Worm (Caenorhabditis elegans): ENCODE results near the gene daz-1.

Gene daz-1

ce11 chrII:5478318-5478717, 22.2 kb downstream of the daz-1 start, which contains the start of gene F56D1.1:
Gene F56D1.1, plus strand, starts transcription at chrII:5478618.
- TF ChIP-seq pax-1 (tag; optimal IDR thresholded peaks at IDR 0.05) (no peak), ceh-9 (tag; optimal IDR thresholded peaks at IDR 0.05) (no peak), hlh-30 (tag; optimal IDR thresholded peaks at IDR 0.05; ENCODE audit: insufficient read depth) (no peak), ceh-19 (GFP tag; optimal IDR thresholded peaks at IDR 0.05) (no peak)

ce11 chrII:5481982-5482381, 25.9 kb downstream of the daz-1 start, which contains the start of gene cal-8:
Gene cal-8, minus strand, starts transcription at chrII:5482041.
- TF ChIP-seq mec-3 (tag; optimal IDR thresholded peaks at IDR 0.05; ENCODE audit: borderline replicate concordance) (no peak), unc-42 (tag; optimal IDR thresholded peaks at IDR 0.05) (no peak), syd-9 (tag; optimal IDR thresholded peaks at IDR 0.05) (no peak), unc-86 (tag; optimal IDR thresholded peaks at IDR 0.05) (no peak), sox-4 (tag; optimal IDR thresholded peaks at IDR 0.05) (no peak), ceh-18 (tag; optimal IDR thresholded peaks at IDR 0.05) (no peak), ceh-34 (tag; optimal IDR thresholded peaks at IDR 0.05) (no peak)

- TF ChIP-seq hlh-15 (tag; optimal IDR thresholded peaks at IDR 0.05), result no peak
- no peak for TF ChIP-seq zip-5 (tag; optimal IDR thresholded peaks at IDR 0.05)
- no peak for TF ChIP-seq gmeb-2 (tag; optimal IDR thresholded peaks at IDR 0.05)
- no peak for TF ChIP-seq che-1 (tag; optimal IDR thresholded peaks at IDR 0.05)
- TF ChIP-seq pqm-1 (tag; optimal IDR thresholded peaks at IDR 0.05), result no peak
- TF ChIP-seq hlh-30 (tag; optimal IDR thresholded peaks at IDR 0.05; ENCODE audit: insufficient read depth), result no peak
- no peak for TF ChIP-seq ztf-16 (tag; optimal IDR thresholded peaks at IDR 0.05)
- no peak for TF ChIP-seq pha-2 (tag; optimal IDR thresholded peaks at IDR 0.05)
- no peak for TF ChIP-seq ceh-45 (GFP tag; IDR thresholded peaks at IDR 0.05)
- TF ChIP-seq unc-86 (tag; optimal IDR thresholded peaks at IDR 0.05), result no peak
- no peak for TF ChIP-seq dmd-4 (tag; optimal IDR thresholded peaks at IDR 0.05; ENCODE audit: borderline replicate concordance)
Observed at ce11 chrII:5487844-5488243, 31.7 kb downstream of the daz-1 start, which contains the start of gene nep-5. Gene nep-5, plus strand, starts transcription at chrII:5488144.

ce11 chrII:5494405-5494804, 38.3 kb downstream of the daz-1 start, which contains the start of gene F12A10.6:
Gene F12A10.6, minus strand, starts transcription at chrII:5494505.
- no peak for TF ChIP-seq npax-4 (tag; optimal IDR thresholded peaks at IDR 0.05)
- no peak for TF ChIP-seq ceh-34 (tag; optimal IDR thresholded peaks at IDR 0.05)
- no peak for TF ChIP-seq ahr-1 (tag; optimal IDR thresholded peaks at IDR 0.05)
- TF ChIP-seq elt-4 (tag; optimal IDR thresholded peaks at IDR 0.05), result no peak
- TF ChIP-seq C38D4.7 (GFP tag; optimal IDR thresholded peaks at IDR 0.05), result no peak
- TF ChIP-seq hlh-6 (tag; optimal IDR thresholded peaks at IDR 0.05), result no peak
- TF ChIP-seq C08G9.2 (tag; optimal IDR thresholded peaks at IDR 0.05), result no peak
- no peak for TF ChIP-seq F13H6.1 (tag; optimal IDR thresholded peaks at IDR 0.05)
- TF ChIP-seq nfya-1 (tag; optimal IDR thresholded peaks at IDR 0.05), result no peak
- no peak for TF ChIP-seq pha-4 (tag; optimal IDR thresholded peaks at IDR 0.05)
- no peak for TF ChIP-seq nhr-232 (tag; optimal IDR thresholded peaks at IDR 0.05)
- no peak for TF ChIP-seq ceh-31 (tag; optimal IDR thresholded peaks at IDR 0.05)

ce11 chrII:5496375-5496774, 40.3 kb downstream of the daz-1 start, which contains the start of gene F12A10.1:
Gene F12A10.1, plus strand, starts transcription at chrII:5496540.
- TF ChIP-seq unc-86 (tag; optimal IDR thresholded peaks at IDR 0.05) (no peak), che-1 (tag; optimal IDR thresholded peaks at IDR 0.05) (no peak), ceh-48 (tag; optimal IDR thresholded peaks at IDR 0.05) (no peak), pha-2 (tag; optimal IDR thresholded peaks at IDR 0.05) (no peak)

- no peak for TF ChIP-seq sox-2 (GFP tag; IDR thresholded peaks at IDR 0.05)
- no peak for TF ChIP-seq gmeb-2 (tag; optimal IDR thresholded peaks at IDR 0.05)
- TF ChIP-seq ama-1 (optimal IDR thresholded peaks at IDR 0.05), result no peak
- no peak for TF ChIP-seq K09A11.1 (tag; optimal IDR thresholded peaks at IDR 0.05; ENCODE audit: insufficient read depth)
- no peak for TF ChIP-seq unc-55 (GFP tag; optimal IDR thresholded peaks at IDR 0.05)
- no peak for TF ChIP-seq sox-4 (tag; optimal IDR thresholded peaks at IDR 0.05)
- no peak for TF ChIP-seq ceh-9 (tag; optimal IDR thresholded peaks at IDR 0.05)
- TF ChIP-seq K02D7.2 (tag; optimal IDR thresholded peaks at IDR 0.05), result no peak
- no peak for TF ChIP-seq dmd-4 (tag; optimal IDR thresholded peaks at IDR 0.05; ENCODE audit: borderline replicate concordance)
- TF ChIP-seq madf-2 (tag; optimal IDR thresholded peaks at IDR 0.05), result no peak
- no peak for TF ChIP-seq hlh-30 (tag; optimal IDR thresholded peaks at IDR 0.05; ENCODE audit: insufficient read depth)
- TF ChIP-seq F13H6.1 (tag; optimal IDR thresholded peaks at IDR 0.05), result no peak
- no peak for TF ChIP-seq dve-1 (tag; optimal IDR thresholded peaks at IDR 0.05)
- no peak for TF ChIP-seq ceh-45 (GFP tag; IDR thresholded peaks at IDR 0.05)
- no peak for TF ChIP-seq pag-3 (tag; optimal IDR thresholded peaks at IDR 0.05; ENCODE audit: borderline replicate concordance)
- TF ChIP-seq elt-4 (tag; optimal IDR thresholded peaks at IDR 0.05), result no peak
- no peak for TF ChIP-seq ceh-22 (tag; optimal IDR thresholded peaks at IDR 0.05)
Observed at ce11 chrII:5497541-5497940, 41.4 kb downstream of the daz-1 start.
